Fruit fly (Drosophila melanogaster): Measurements from ENCODE around the gene CG3436.

dm6 chr2L:182360-183144, 26.7 kb downstream of the CG3436 start:
- TF ChIP-seq zf30C (GFP tag; optimal IDR thresholded peaks at IDR 0.05) (no peak), CG11093 (GFP tag; IDR thresholded peaks at IDR 0.05) (no peak), Hand (GFP tag; optimal IDR thresholded peaks at IDR 0.05) (no peak), C15 (GFP tag; IDR thresholded peaks at IDR 0.05) (no peak)

All from whole organism, embryonic.